Worm (Caenorhabditis elegans): ENCODE measurements around the gene C25H3.15.

Gene C25H3.15

ce11 chrII:5648272-5648671 lies 16.9 kb upstream of the C25H3.15 start, which contains the start of gene ddl-1:
Gene ddl-1 (minus strand): TSS chrII:5648372.
- TF ChIP-seq aly-2 (tag; optimal IDR thresholded peaks at IDR 0.05) = no peak
- no peak for TF ChIP-seq mdl-1 (tag; optimal IDR thresholded peaks at IDR 0.05)
- no peak for TF ChIP-seq lim-7 (GFP tag; IDR thresholded peaks at IDR 0.05)
- TF ChIP-seq Y5F2A.4 (GFP tag; optimal IDR thresholded peaks at IDR 0.05) = no peak
- TF ChIP-seq fkh-10 (GFP tag; optimal IDR thresholded peaks at IDR 0.05) = no peak
- TF ChIP-seq dpl-1 (GFP tag; optimal IDR thresholded peaks at IDR 0.05) = no peak
- TF ChIP-seq zfp-3 (GFP tag; conservative IDR thresholded peaks at IDR 0.05) = no peak
- no peak for TF ChIP-seq daf-12 (tag; optimal IDR thresholded peaks at IDR 0.05)
- TF ChIP-seq egl-43 (GFP tag; IDR thresholded peaks at IDR 0.05) = no peak
- no peak for TF ChIP-seq ceh-44 (GFP tag; IDR thresholded peaks at IDR 0.05)
- TF ChIP-seq mxl-2 (GFP tag; conservative IDR thresholded peaks at IDR 0.05) = no peak
- no peak for TF ChIP-seq D1046.2 (GFP tag; IDR thresholded peaks at IDR 0.05)
- TF ChIP-seq mdt-29 (GFP tag; IDR thresholded peaks at IDR 0.05) = no peak
- no peak for TF ChIP-seq duxl-1 (tag; optimal IDR thresholded peaks at IDR 0.05; ENCODE audit: poor library complexity)
- TF ChIP-seq lir-3 (tag; optimal IDR thresholded peaks at IDR 0.05) = no peak

ce11 chrII:5649236-5650004 lies 15.7 kb upstream of the C25H3.15 start, which contains the start of the genes sam-4, F59E12.17 and zyg-1:
Gene sam-4 (minus strand): TSS chrII:5649286.
Gene F59E12.17 (minus strand): TSS chrII:5649470.
Gene zyg-1 (plus strand): TSS chrII:5649748.
- TF ChIP-seq saeg-2 (GFP tag; IDR thresholded peaks at IDR 0.05) (no peak), unc-39 (tag; optimal IDR thresholded peaks at IDR 0.05) (no peak), ceh-32 (tag; optimal IDR thresholded peaks at IDR 0.05; ENCODE audit: poor library complexity) (no peak), Y48G9A.11 (GFP tag; IDR thresholded peaks at IDR 0.05) (peak; percentile 50; the same call in 1 of the 2 replicates), ceh-82 (tag; optimal IDR thresholded peaks at IDR 0.05) (no peak), nhr-6 (tag; optimal IDR thresholded peaks at IDR 0.05) (peak; percentile 77), daf-16 (GFP tag; optimal IDR thresholded peaks at IDR 0.05) (no peak), daf-16 (tag; optimal IDR thresholded peaks at IDR 0.05) (no peak), ZK546.5 (tag; optimal IDR thresholded peaks at IDR 0.05) (no peak), unc-62 (GFP tag; optimal IDR thresholded peaks at IDR 0.05 in 1 of 2) (peak in 1 of 2 experiments; percentile 52), unc-62 (tag; optimal IDR thresholded peaks at IDR 0.05) (no peak), nhr-77 (tag; optimal IDR thresholded peaks at IDR 0.05) (peak; percentile 29), rbr-2 (tag; optimal IDR thresholded peaks at IDR 0.05) (peak; percentile 24), aha-1 (tag) (peak; percentile 50), Y75B8A.6 (GFP tag; IDR thresholded peaks at IDR 0.05) (no peak), ctbp-1 (GFP tag; IDR thresholded peaks at IDR 0.05) (no peak), ztf-7 (tag; optimal IDR thresholded peaks at IDR 0.05) (no peak), skn-1 (tag; optimal IDR thresholded peaks at IDR 0.05) (no peak), Y5F2A.4 (GFP tag; optimal IDR thresholded peaks at IDR 0.05) (no peak), hif-1 (tag; optimal IDR thresholded peaks at IDR 0.05) (peak in 1 of 2 experiments; percentile 70), zip-2 (tag; optimal IDR thresholded peaks at IDR 0.05) (no peak), zip-11 (GFP tag; IDR thresholded peaks at IDR 0.05) (no peak), zfp-2 (tag; optimal IDR thresholded peaks at IDR 0.05) (no peak), dmd-6 (GFP tag; IDR thresholded peaks at IDR 0.05) (no peak), spr-1 (tag; optimal IDR thresholded peaks at IDR 0.05) (no peak), lin-15B (tag; optimal IDR thresholded peaks at IDR 0.05) (peak; percentile 31), tag-97 (GFP tag; IDR thresholded peaks at IDR 0.05) (no peak), nhr-11 (tag; optimal IDR thresholded peaks at IDR 0.05) (no peak), fkh-10 (GFP tag; optimal IDR thresholded peaks at IDR 0.05) (peak; percentile 13), lin-38 (GFP tag; IDR thresholded peaks at IDR 0.05) (peak; percentile 92), ceh-44 (GFP tag; IDR thresholded peaks at IDR 0.05) (peak; percentile 75; the same call in 1 of the 2 replicates), hmg-1.1 (GFP tag; IDR thresholded peaks at IDR 0.05) (peak; percentile 53), mes-2 (tag; optimal IDR thresholded peaks at IDR 0.05; ENCODE audit: poor library complexity, severe bottlenecking) (peak; percentile 94), lsy-2 (tag; optimal IDR thresholded peaks at IDR 0.05) (peak in 1 of 2 experiments; percentile 81), hlh-11 (tag; optimal IDR thresholded peaks at IDR 0.05) (peak; percentile 8), ama-1 (optimal IDR thresholded peaks at IDR 0.05) (no peak), gei-8 (GFP tag; optimal IDR thresholded peaks at IDR 0.05) (no peak), dpl-1 (GFP tag; optimal IDR thresholded peaks at IDR 0.05) (peak; percentile 74)
